Fruit fly (Drosophila melanogaster): ENCODE results near the gene tna.

tna gene

dm6 chr3L:10858569-10858968 lies 23.2 kb downstream of the tna start (continued):
- no peak for TF ChIP-seq CG10267 (tag; optimal IDR thresholded peaks at IDR 0.05)
- no peak for TF ChIP-seq CG3726 (GFP tag; IDR thresholded peaks at IDR 0.05)
- no peak for TF ChIP-seq gro (GFP tag; optimal IDR thresholded peaks at IDR 0.05)
- TF ChIP-seq CG7987 (GFP tag; optimal IDR thresholded peaks at IDR 0.05) = peak; percentile 9
- TF ChIP-seq Six4 (GFP tag; optimal IDR thresholded peaks at IDR 0.05) = no peak
- TF ChIP-seq CG10431 (GFP tag; optimal IDR thresholded peaks at IDR 0.05) = peak; percentile 97
- TF ChIP-seq Hey (tag; optimal IDR thresholded peaks at IDR 0.05) = no peak
- TF ChIP-seq Dip2 (GFP tag; IDR thresholded peaks at IDR 0.05) = no peak
- no peak for TF ChIP-seq gsb-n (tag; optimal IDR thresholded peaks at IDR 0.05)
- no peak for TF ChIP-seq CG16779 (GFP tag; IDR thresholded peaks at IDR 0.05)
- TF ChIP-seq cwo (GFP tag; optimal IDR thresholded peaks at IDR 0.05) = no peak
- TF ChIP-seq CG4707 (GFP tag; optimal IDR thresholded peaks at IDR 0.05) = peak; percentile 15
- TF ChIP-seq sd (tag; optimal IDR thresholded peaks at IDR 0.05) = no peak
- TF ChIP-seq CG11504 (tag; optimal IDR thresholded peaks at IDR 0.05) = peak; percentile 5
- no peak for TF ChIP-seq ap (GFP tag; IDR thresholded peaks at IDR 0.05)
- TF ChIP-seq nmo (GFP tag; optimal IDR thresholded peaks at IDR 0.05) = no peak
- TF ChIP-seq CG5245 (GFP tag; optimal IDR thresholded peaks at IDR 0.05) = no peak
- no peak for TF ChIP-seq Oaz (GFP tag; IDR thresholded peaks at IDR 0.05)
- no peak for TF ChIP-seq CrebB (tag; optimal IDR thresholded peaks at IDR 0.05)
- no peak for TF ChIP-seq crol (GFP tag; IDR thresholded peaks at IDR 0.05)
- TF ChIP-seq CG13424 (tag; optimal IDR thresholded peaks at IDR 0.05) = no peak
- TF ChIP-seq trem (tag; optimal IDR thresholded peaks at IDR 0.05) = peak; percentile 28
- no peak for TF ChIP-seq ato (GFP tag; IDR thresholded peaks at IDR 0.05; ENCODE audit: partially characterized antibody)
- no peak for TF ChIP-seq lov (optimal IDR thresholded peaks at IDR 0.05)
- peak; percentile 39; the same call in 1 of the 3 replicates for TF ChIP-seq lov (GFP tag; IDR thresholded peaks at IDR 0.05)
- TF ChIP-seq zfh1 (GFP tag; IDR thresholded peaks at IDR 0.05) = 0 out of 3 replicates have a peak, but pooled peaks have one; percentile 41
- TF ChIP-seq ttk (GFP tag; IDR thresholded peaks at IDR 0.05) = no peak
- no peak for TF ChIP-seq disco-r (GFP tag; optimal IDR thresholded peaks at IDR 0.05)
- TF ChIP-seq Jarid2 (GFP tag; optimal IDR thresholded peaks at IDR 0.05) = peak; percentile 54
- TF ChIP-seq CG6654 (GFP tag; optimal IDR thresholded peaks at IDR 0.05) = no peak
- peak; percentile 1 for TF ChIP-seq CG12104 (GFP tag; optimal IDR thresholded peaks at IDR 0.05)
- peak; percentile 50 for TF ChIP-seq CG11398 (GFP tag; optimal IDR thresholded peaks at IDR 0.05)
- TF ChIP-seq nerfin-1 (tag; optimal IDR thresholded peaks at IDR 0.05) = peak; percentile 48
- peak; percentile 83 for TF ChIP-seq CG17385 (GFP tag; optimal IDR thresholded peaks at IDR 0.05)
- TF ChIP-seq CG8290 (GFP tag; optimal IDR thresholded peaks at IDR 0.05) = peak; percentile 3
- TF ChIP-seq CG8290 (tag; optimal IDR thresholded peaks at IDR 0.05) = no peak
- peak; percentile 38 for TF ChIP-seq CG33557 (GFP tag; optimal IDR thresholded peaks at IDR 0.05)
- no peak for TF ChIP-seq CG31224 (GFP tag; IDR thresholded peaks at IDR 0.05)
- peak; percentile 69; the same call in 1 of the 2 replicates for TF ChIP-seq CG4360 (GFP tag; IDR thresholded peaks at IDR 0.05)
- TF ChIP-seq Bteb2 (GFP tag; optimal IDR thresholded peaks at IDR 0.05) = no peak
- TF ChIP-seq Usf (GFP tag; optimal IDR thresholded peaks at IDR 0.05) = no peak
- TF ChIP-seq Neu2 (GFP tag; optimal IDR thresholded peaks at IDR 0.05; ENCODE audit: borderline replicate concordance) = no peak
- TF ChIP-seq ATbp (GFP tag; optimal IDR thresholded peaks at IDR 0.05) = peak; percentile 46
- TF ChIP-seq h (optimal IDR thresholded peaks at IDR 0.05) = no peak
- TF ChIP-seq Sry-δ (GFP tag; optimal IDR thresholded peaks at IDR 0.05) = no peak
- no peak for TF ChIP-seq GATAe (GFP tag; conservative IDR thresholded peaks at IDR 0.05)
- no peak for TF ChIP-seq Side (GFP tag; optimal IDR thresholded peaks at IDR 0.05)
- no peak for TF ChIP-seq CG6272 (GFP tag; IDR thresholded peaks at IDR 0.05)
- TF ChIP-seq ci (GFP tag; IDR thresholded peaks at IDR 0.05) = peak; percentile 51; the same call in 1 of the 3 replicates
- TF ChIP-seq CTCF (GFP tag; optimal IDR thresholded peaks at IDR 0.05) = no peak
- TF ChIP-seq phol (tag; optimal IDR thresholded peaks at IDR 0.05) = no peak
- peak; percentile 31 for TF ChIP-seq fd64A (GFP tag; optimal IDR thresholded peaks at IDR 0.05)
- TF ChIP-seq caup (GFP tag; optimal IDR thresholded peaks at IDR 0.05; ENCODE audit: severe bottlenecking) = no peak

Measured in whole organism, embryonic.